Fruit fly (Drosophila melanogaster) Kc167 (cell line): ENCODE results near the gene CG32137.

Experiments
- psq ChIP-seq: fragments of >200 bp; optimal IDR thresholded peaks from 2 replicates; lab custom pipeline; 2017; ENCODE audit warnings: missing external identifiers
- ttk ChIP-seq: sonication (Bioruptor generic); optimal IDR thresholded peaks from 2 replicates; lab custom pipeline; 2017; ENCODE audit warnings: missing external identifiers

DNA sequence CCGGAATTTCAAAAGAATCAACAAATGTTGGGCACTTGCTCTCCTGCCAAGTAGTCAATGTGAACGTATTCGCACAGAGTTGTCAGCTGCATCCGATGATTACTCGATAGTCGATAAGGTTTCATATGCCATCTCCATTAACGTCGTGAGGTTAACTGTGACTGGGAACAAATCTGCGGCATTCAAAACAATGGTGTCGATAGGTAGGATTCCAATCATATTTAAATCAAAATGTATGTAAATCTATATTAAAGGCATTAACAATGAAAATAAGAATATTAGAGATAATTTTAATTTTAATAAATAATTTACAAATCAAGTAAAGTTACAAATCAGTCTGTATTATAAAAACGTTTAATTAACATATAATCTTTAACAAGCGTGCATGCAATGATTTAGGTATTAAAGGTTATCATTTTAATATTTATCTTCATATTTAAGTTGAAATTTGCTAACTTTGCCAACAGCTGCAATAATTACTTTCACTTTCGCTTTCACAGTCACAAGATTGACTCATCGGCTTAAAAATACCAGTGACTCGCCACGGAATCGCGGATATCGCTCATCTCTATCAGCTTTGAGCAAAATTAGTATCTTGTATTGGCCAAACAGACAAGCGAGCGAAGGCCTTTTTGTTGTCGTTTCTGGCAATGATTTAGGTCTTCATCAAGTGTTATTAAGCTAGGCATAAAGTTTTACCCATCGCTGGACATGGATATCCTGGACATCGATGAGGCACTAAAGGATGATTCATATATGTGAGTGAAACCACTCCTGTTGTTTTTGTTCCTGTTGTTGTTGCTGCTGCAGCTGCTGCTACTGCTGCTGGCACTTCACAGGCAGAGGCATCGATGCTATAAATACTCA, 25.8 kb downstream of the CG32137 start, which contains the start of the genes Meics, Nxf3 and ssp2:
- TF ChIP-seq ttk (lab: Kevin White, UChicago) (no peak), psq (lab: Kevin White, UChicago) (no peak)
